Worm (Caenorhabditis elegans) whole organism, midembryonic: Measurements from ENCODE around the gene ZC116.5.

Experiments
- T22C8.4 ChIP-seq: fragments of 200-800 bp; sonication (Bioruptor generic); IDR thresholded peaks from 2 replicates; pipeline ENCODE4 v1.3.6; 2022; ENCODE audit warnings: missing genetic modification characterization, missing compliant biosample characterization
- cog-1 ChIP-seq: sonication (generic microtip); optimal IDR thresholded peaks from 2 replicates; lab custom pipeline; 2016; ENCODE audit warnings: missing genetic modification characterization, missing compliant biosample characterization
- flt-1 ChIP-seq: fragments of 200-800 bp; sonication (Bioruptor generic); IDR thresholded peaks from 2 replicates; pipeline ENCODE4 v1.3.6; 2022; ENCODE audit warnings: missing genetic modification characterization, missing compliant biosample characterization
- klf-2 ChIP-seq: fragments of 200-800 bp; sonication (Bioruptor generic); conservative IDR thresholded peaks from 2 replicates; pipeline ENCODE4 v1.3.6; 2022; ENCODE audit warnings: missing genetic modification reagents, missing genetic modification characterization, missing compliant biosample characterization
- med-1 ChIP-seq: sonication (generic microtip); optimal IDR thresholded peaks from 2 replicates; lab custom pipeline; 2017; ENCODE audit warnings: missing genetic modification characterization, mild to moderate bottlenecking, missing compliant biosample characterization, antibody characterized with exemption, missing genetic modification reagents; ENCODE audit not compliant: insufficient read depth
- ref-1 ChIP-seq: fragments of 200-800 bp; sonication (Bioruptor generic); conservative IDR thresholded peaks from 2 replicates; pipeline ENCODE4 v1.3.6; 2022; ENCODE audit warnings: missing genetic modification reagents, missing genetic modification characterization, missing compliant biosample characterization
- tab-1 ChIP-seq: fragments of 200-800 bp; sonication (Bioruptor generic); IDR thresholded peaks from 2 replicates; pipeline ENCODE4 v1.3.6; 2022; ENCODE audit warnings: missing genetic modification characterization, missing compliant biosample characterization
- ztf-23 ChIP-seq: fragments of 200-800 bp; sonication (Bioruptor generic); IDR thresholded peaks from 2 replicates; pipeline ENCODE4 v1.3.6; 2022; ENCODE audit warnings: missing genetic modification reagents, missing genetic modification characterization, missing compliant biosample characterization
- ztf-29 ChIP-seq: fragments of 200-800 bp; sonication (Bioruptor generic); IDR thresholded peaks from 2 replicates; pipeline ENCODE4 v1.3.6; 2022; ENCODE audit warnings: missing genetic modification reagents, missing genetic modification characterization, missing compliant biosample characterization

DNA sequence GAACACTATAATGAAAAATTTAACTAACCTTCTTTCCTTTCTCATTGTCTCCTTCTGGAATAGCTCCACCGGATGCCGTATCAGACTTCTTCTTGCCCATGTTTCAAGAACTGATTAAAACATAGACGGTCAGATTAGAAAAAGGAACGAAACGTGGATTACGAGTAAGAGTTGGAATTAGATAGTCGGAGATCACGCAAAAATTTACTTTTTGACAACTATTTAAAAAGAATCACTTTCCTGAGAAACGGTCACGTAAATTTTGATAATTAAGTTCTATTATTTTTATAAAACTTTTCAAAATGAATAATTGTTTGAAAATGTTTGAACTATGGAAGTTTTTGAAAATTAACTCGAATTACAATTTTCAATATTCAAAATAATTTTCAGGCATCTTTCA lies 3.4 kb upstream of the ZC116.5 start, which contains the start of gene cyc-2.2:
- no peak for TF ChIP-seq flt-1
- no peak for TF ChIP-seq ref-1 (GFP tag; lab: Robert Waterston, UW)
- TF ChIP-seq T22C8.4 (GFP tag; lab: Robert Waterston, UW), result no peak
- no peak for TF ChIP-seq klf-2 (GFP tag; lab: Robert Waterston, UW)
- TF ChIP-seq tab-1, result no peak
- TF ChIP-seq cog-1 (tag; lab: Kevin White, UChicago), result no peak
- TF ChIP-seq ztf-23, result no peak
- no peak for TF ChIP-seq med-1 (GFP tag; lab: Kevin White, UChicago)
- no peak for TF ChIP-seq ztf-29 (GFP tag; lab: Robert Waterston, UW)
